Worm (Caenorhabditis elegans) whole organism, mixed stage, embryonic: Measurements from ENCODE around the gene Y53F4B.36.
"Not testable (repeated sequence)": the region's sequence is repeated elsewhere in the genome, so short reads cannot be mapped to it uniquely, and the experiment has no call there.

Experiments used
- M03D4.4 ChIP-seq: sonication (generic microtip); optimal IDR thresholded peaks from 2 replicates; lab custom pipeline; 2017; ENCODE audit warnings: mild to moderate bottlenecking, missing genetic modification characterization, missing compliant biosample characterization
- bed-3 ChIP-seq: fragments of 200-800 bp; sonication (Bioruptor generic); optimal IDR thresholded peaks from 3 replicates; lab custom pipeline; 2018; ENCODE audit warnings: mild to moderate bottlenecking, missing genetic modification characterization, moderate library complexity, missing compliant biosample characterization
- blmp-1 ChIP-seq: fragments of 150-350 bp; optimal IDR thresholded peaks from 2 replicates; lab custom pipeline; 2014; ENCODE audit warnings: missing biosample characterization, missing genetic modification characterization
- ceh-39 ChIP-seq: fragments of 150-350 bp; optimal IDR thresholded peaks from 2 replicates; lab custom pipeline; 2014; ENCODE audit warnings: missing biosample characterization, missing genetic modification characterization
- ceh-43 ChIP-seq: fragments of 200-800 bp; sonication (Bioruptor generic); optimal IDR thresholded peaks from 2 replicates; lab custom pipeline; 2018; ENCODE audit warnings: mild to moderate bottlenecking, missing genetic modification characterization, moderate library complexity, missing compliant biosample characterization
- ceh-83 ChIP-seq: fragments of 200-800 bp; sonication (Bioruptor generic); optimal IDR thresholded peaks from 2 replicates; lab custom pipeline; 2018; ENCODE audit warnings: mild to moderate bottlenecking, missing genetic modification characterization, missing compliant biosample characterization
- ces-1 ChIP-seq: fragments of 150-350 bp; optimal IDR thresholded peaks from 2 replicates; lab custom pipeline; 2014; ENCODE audit warnings: missing biosample characterization, missing genetic modification reagents, missing genetic modification characterization
- cnd-1 ChIP-seq: fragments of 200-800 bp; sonication (Bioruptor generic); optimal IDR thresholded peaks from 2 replicates; lab custom pipeline; 2018; ENCODE audit warnings: mild to moderate bottlenecking, missing genetic modification characterization, missing compliant biosample characterization
- elt-1 ChIP-seq: sonication (generic microtip); optimal IDR thresholded peaks from 2 replicates; lab custom pipeline; 2017; ENCODE audit warnings: missing genetic modification characterization, mild to moderate bottlenecking, missing compliant biosample characterization, antibody characterized with exemption, moderate library complexity, borderline replicate concordance; ENCODE audit not compliant: insufficient read depth
- elt-3 ChIP-seq: fragments of 150-350 bp; optimal IDR thresholded peaks from 2 replicates; lab custom pipeline; 2014; ENCODE audit warnings: missing biosample characterization, missing genetic modification characterization
- flh-1 ChIP-seq: fragments of 200-800 bp; sonication (Bioruptor generic); optimal IDR thresholded peaks from 2 replicates; lab custom pipeline; 2018; ENCODE audit warnings: mild to moderate bottlenecking, missing genetic modification characterization, moderate library complexity, missing compliant biosample characterization
- ham-2 ChIP-seq: fragments of 200-800 bp; sonication (Bioruptor generic); optimal IDR thresholded peaks from 2 replicates; lab custom pipeline; 2018; ENCODE audit warnings: mild to moderate bottlenecking, missing genetic modification characterization, missing compliant biosample characterization
- hlh-1 ChIP-seq: fragments of 150-350 bp; optimal IDR thresholded peaks from 2 replicates; lab custom pipeline; 2014; ENCODE audit warnings: missing biosample characterization, missing genetic modification reagents, missing genetic modification characterization
- lin-13 ChIP-seq: fragments of 150-350 bp; optimal IDR thresholded peaks from 2 replicates; lab custom pipeline; 2014; ENCODE audit warnings: missing biosample characterization, missing genetic modification characterization
- lsy-2 ChIP-seq: fragments of 150-350 bp; optimal IDR thresholded peaks from 2 replicates; lab custom pipeline; 2014; ENCODE audit warnings: missing biosample characterization, missing genetic modification characterization
- nhr-12 ChIP-seq: fragments of 150-350 bp; optimal IDR thresholded peaks from 2 replicates; lab custom pipeline; 2014; ENCODE audit warnings: missing biosample characterization, missing genetic modification characterization
- nhr-2 ChIP-seq: fragments of 150-350 bp; optimal IDR thresholded peaks from 2 replicates; lab custom pipeline; 2014; ENCODE audit warnings: missing biosample characterization, missing genetic modification characterization
- nhr-237 ChIP-seq: fragments of 150-350 bp; optimal IDR thresholded peaks from 2 replicates; lab custom pipeline; 2014; ENCODE audit warnings: missing biosample characterization, missing genetic modification characterization
- nhr-28 ChIP-seq: fragments of 150-350 bp; optimal IDR thresholded peaks from 2 replicates; lab custom pipeline; 2014; ENCODE audit warnings: missing biosample characterization, missing genetic modification characterization
- nhr-76 ChIP-seq: sonication (generic microtip); optimal IDR thresholded peaks from 2 replicates; lab custom pipeline; 2017; ENCODE audit warnings: missing biosample characterization, missing genetic modification characterization
- sem-2 ChIP-seq: fragments of 200-800 bp; sonication (Bioruptor generic); optimal IDR thresholded peaks from 2 replicates; lab custom pipeline; 2018; ENCODE audit warnings: mild to moderate bottlenecking, missing genetic modification characterization, missing compliant biosample characterization
- snpc-4 ChIP-seq: fragments of 150-350 bp; optimal IDR thresholded peaks from 2 replicates; lab custom pipeline; 2014; ENCODE audit warnings: missing biosample characterization, missing genetic modification characterization
- sptf-1 ChIP-seq: sonication (generic microtip); optimal IDR thresholded peaks from 2 replicates; lab custom pipeline; 2017; ENCODE audit warnings: mild to moderate bottlenecking, missing genetic modification characterization, moderate library complexity, missing compliant biosample characterization
- unc-120 ChIP-seq: sonication (generic microtip); optimal IDR thresholded peaks from 2 replicates; lab custom pipeline; 2017; ENCODE audit warnings: missing genetic modification characterization, missing compliant biosample characterization; ENCODE audit not compliant: poor library complexity, severe bottlenecking
- unc-39 ChIP-seq: fragments of 150-350 bp; optimal IDR thresholded peaks from 2 replicates; lab custom pipeline; 2014; ENCODE audit warnings: missing biosample characterization, missing genetic modification characterization
- zip-8 ChIP-seq: fragments of 150-350 bp; optimal IDR thresholded peaks from 2 replicates; lab custom pipeline; 2014; ENCODE audit warnings: missing biosample characterization, missing genetic modification characterization
- ztf-11 ChIP-seq: fragments of 150-350 bp; optimal IDR thresholded peaks from 2 replicates; lab custom pipeline; 2014; ENCODE audit warnings: missing biosample characterization, missing genetic modification characterization

Gene Y53F4B.36

ce11 chrII:15175643-15176042 is at the start of gene Y53F4B.36:
Gene Y53F4B.36 (plus strand): TSS chrII:15175943.
- no peak for TF ChIP-seq ces-1 (GFP tag; lab: Kevin White, UChicago)
- no peak for TF ChIP-seq sem-2
- no peak for TF ChIP-seq nhr-12 (tag; lab: Kevin White, UChicago)
- no peak for TF ChIP-seq nhr-2 (tag; lab: Kevin White, UChicago)

- no peak for TF ChIP-seq ztf-11
- TF ChIP-seq ces-1 (GFP tag; lab: Kevin White, UChicago) = no peak
- TF ChIP-seq M03D4.4 = no peak
- TF ChIP-seq bed-3 (GFP tag; lab: Kevin White, UChicago) = no peak
- TF ChIP-seq sem-2 = no peak
- TF ChIP-seq zip-8 (tag; lab: Kevin White, UChicago) = no peak
- no peak for TF ChIP-seq nhr-2 (tag; lab: Kevin White, UChicago)
- TF ChIP-seq lin-13 (tag; lab: Kevin White, UChicago) = no peak
- no peak for TF ChIP-seq nhr-12 (tag; lab: Kevin White, UChicago)
- TF ChIP-seq unc-120 (tag; lab: Kevin White, UChicago) = no peak
- no peak for TF ChIP-seq nhr-76
- TF ChIP-seq lsy-2 = no peak
Measured at ce11 chrII:15130512-15130911, 45.2 kb upstream of the Y53F4B.36 start, which contains the start of gene Y53F4B.62. Gene Y53F4B.62 (minus strand): TSS chrII:15130612.

- TF ChIP-seq nhr-28 (tag; lab: Kevin White, UChicago) = no peak
- no peak for TF ChIP-seq nhr-237 (tag; lab: Kevin White, UChicago)
- no peak for TF ChIP-seq ceh-83 (GFP tag; lab: Kevin White, UChicago)
- TF ChIP-seq snpc-4 (tag; lab: Kevin White, UChicago) = no peak
- TF ChIP-seq nhr-12 (tag; lab: Kevin White, UChicago) = no peak
- TF ChIP-seq blmp-1 (tag; lab: Kevin White, UChicago) = no peak
- no peak for TF ChIP-seq nhr-2 (tag; lab: Kevin White, UChicago)
- TF ChIP-seq ces-1 (GFP tag; lab: Kevin White, UChicago) = no peak
- TF ChIP-seq sem-2 = no peak
Measured at ce11 chrII:15134332-15134731, 41.4 kb upstream of the Y53F4B.36 start, which contains the start of gene Y53F4B.24. Gene Y53F4B.24 (minus strand): TSS chrII:15134432.

ce11 chrII:15135886-15136285 is 39.9 kb upstream of the Y53F4B.36 start, which contains the start of gene Y53F4B.25:
Gene Y53F4B.25 (plus strand): TSS chrII:15136186.
- no peak for TF ChIP-seq snpc-4 (tag; lab: Kevin White, UChicago)

- not testable (repeated sequence) for TF ChIP-seq nhr-28 (tag; lab: Kevin White, UChicago); cnd-1 (tag; lab: Kevin White, UChicago); elt-3
Measured at ce11 chrII:15140881-15141280, 34.9 kb upstream of the Y53F4B.36 start, which contains the start of gene Y53F4B.26. Gene Y53F4B.26 (minus strand): TSS chrII:15140981.

ce11 chrII:15143729-15144128 is 32.0 kb upstream of the Y53F4B.36 start:
- TF ChIP-seq bed-3 (GFP tag; lab: Kevin White, UChicago) = no peak
- TF ChIP-seq unc-39 = no peak
- TF ChIP-seq unc-120 (tag; lab: Kevin White, UChicago) = no peak
- no peak for TF ChIP-seq elt-1 (tag; lab: Kevin White, UChicago)
- no peak for TF ChIP-seq ceh-39
- no peak for TF ChIP-seq ham-2
- TF ChIP-seq nhr-237 (tag; lab: Kevin White, UChicago) = no peak
- no peak for TF ChIP-seq flh-1
- no peak for TF ChIP-seq hlh-1 (tag; lab: Kevin White, UChicago)
- no peak for TF ChIP-seq sptf-1 (tag; lab: Kevin White, UChicago)

ce11 chrII:15145594-15145993 is 30.1 kb upstream of the Y53F4B.36 start, which contains the start of gene Y53F4B.27:
Gene Y53F4B.27 (plus strand): TSS chrII:15145894.
- no peak for TF ChIP-seq ztf-11
- TF ChIP-seq ceh-43 (GFP tag; lab: Kevin White, UChicago) = no peak
